Fruit fly (Drosophila melanogaster): ENCODE measurements around the gene Reps.

Reps gene

DNA sequence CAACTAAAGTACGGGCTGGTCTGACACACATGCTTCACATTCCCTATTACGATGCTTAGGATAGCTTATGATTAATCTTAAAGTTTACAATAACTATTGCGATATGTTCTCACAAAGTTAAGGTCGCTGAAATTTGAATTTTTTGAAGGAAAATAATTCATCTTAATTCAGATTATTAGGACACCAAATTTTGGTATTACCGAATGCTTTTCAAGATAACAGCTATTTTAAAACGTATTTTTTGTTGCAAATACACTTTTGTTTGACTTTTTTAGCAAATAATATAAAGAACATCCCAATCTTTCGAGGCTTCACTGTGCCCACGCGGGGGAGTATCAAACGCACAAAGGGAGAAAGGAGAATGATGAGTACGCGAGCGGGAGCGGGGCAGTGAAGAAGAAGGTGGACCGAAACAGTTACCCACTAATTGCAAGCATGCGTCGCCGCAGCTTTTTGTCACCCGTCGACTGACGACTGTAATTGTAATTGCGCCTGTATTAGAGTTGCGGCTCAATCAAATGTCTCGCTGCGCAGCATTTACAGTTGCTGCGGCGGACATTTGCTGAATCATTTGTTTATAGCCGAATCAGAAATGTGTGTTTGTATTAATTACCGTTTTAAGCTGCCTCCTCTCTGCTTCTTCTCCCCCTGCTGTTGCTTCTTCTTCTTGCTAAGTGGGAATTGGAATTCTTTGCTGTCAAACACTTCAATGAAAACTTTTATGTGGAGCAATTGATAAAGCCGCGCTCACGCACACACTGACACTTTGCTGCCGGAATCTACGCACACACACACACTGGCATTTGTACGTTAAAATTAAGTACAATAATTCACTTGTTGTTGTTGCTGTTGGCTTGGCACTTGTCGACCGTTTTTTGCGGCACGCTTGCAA is 40.3 kb downstream of the Reps start (continued):
- no peak for TF ChIP-seq CG13624 (GFP tag; optimal IDR thresholded peaks at IDR 0.05)
- TF ChIP-seq CG8944 (GFP tag; optimal IDR thresholded peaks at IDR 0.05) = peak; percentile 39
- no peak for TF ChIP-seq rib (GFP tag; IDR thresholded peaks at IDR 0.05)
- no peak for TF ChIP-seq Bteb2 (GFP tag; optimal IDR thresholded peaks at IDR 0.05)
- no peak for TF ChIP-seq CG6272 (GFP tag; IDR thresholded peaks at IDR 0.05)
- TF ChIP-seq jigr1 (GFP tag; IDR thresholded peaks at IDR 0.05) = no peak
- peak; percentile 65 for TF ChIP-seq crol (GFP tag; IDR thresholded peaks at IDR 0.05)
- no peak for TF ChIP-seq CG12104 (GFP tag; optimal IDR thresholded peaks at IDR 0.05)
- TF ChIP-seq lab (GFP tag; optimal IDR thresholded peaks at IDR 0.05) = peak; percentile 3
- no peak for TF ChIP-seq BtbVII (GFP tag; optimal IDR thresholded peaks at IDR 0.05)
- TF ChIP-seq ttk (GFP tag; IDR thresholded peaks at IDR 0.05) = no peak

DNA sequence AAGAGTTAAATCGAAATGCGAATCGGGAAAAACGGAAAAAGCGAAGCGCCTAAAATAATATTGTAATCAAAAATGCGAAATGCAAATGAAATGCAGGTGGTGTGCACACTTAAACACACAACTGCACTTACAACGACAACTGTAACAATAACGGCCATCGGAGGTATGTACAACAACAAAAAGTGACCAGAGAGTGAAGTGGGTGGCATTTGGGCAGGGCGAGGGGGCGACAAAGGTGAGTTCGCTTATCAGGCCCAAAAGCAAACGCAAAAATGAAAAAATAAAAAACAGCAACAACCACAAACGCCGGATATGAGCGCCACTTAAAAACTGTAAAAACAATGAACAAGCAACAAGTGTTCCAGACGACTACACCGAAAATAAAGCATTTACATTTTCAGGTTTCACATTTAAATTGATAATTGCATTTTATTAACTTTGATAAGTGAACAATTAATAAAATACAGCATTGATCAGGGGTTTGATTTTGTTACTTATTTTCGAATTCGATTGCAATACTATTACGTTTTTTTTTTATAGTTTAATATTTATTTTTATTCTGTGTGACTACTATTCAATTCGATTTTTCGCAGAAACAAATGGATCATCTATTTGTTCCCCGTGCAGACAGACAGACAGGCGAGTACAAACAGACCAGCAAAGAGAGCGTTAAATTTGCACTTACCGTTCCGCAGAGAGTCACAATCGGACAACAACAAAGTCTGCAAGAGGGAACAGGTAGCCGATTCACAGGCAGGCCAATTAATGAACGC is 41.2 kb downstream of the Reps start:
- TF ChIP-seq CG13296 (GFP tag; optimal IDR thresholded peaks at IDR 0.05) (peak; percentile 11), ranshi (GFP tag; IDR thresholded peaks at IDR 0.05) (no peak), CG31224 (GFP tag; IDR thresholded peaks at IDR 0.05) (peak; percentile 55), CG10431 (GFP tag; optimal IDR thresholded peaks at IDR 0.05) (no peak), ftz-f1 (GFP tag; optimal IDR thresholded peaks at IDR 0.05) (no peak), Dip2 (GFP tag; IDR thresholded peaks at IDR 0.05) (no peak), YL-1 (GFP tag; optimal IDR thresholded peaks at IDR 0.05) (no peak), CG11456 (GFP tag; IDR thresholded peaks at IDR 0.05) (0 out of 3 replicates have a peak, but pooled peaks have one; percentile 6), D19B (GFP tag; optimal IDR thresholded peaks at IDR 0.05) (peak; percentile 33), gcm2 (GFP tag; optimal IDR thresholded peaks at IDR 0.05) (no peak), dmrt99B (tag; optimal IDR thresholded peaks at IDR 0.05) (no peak), ind (GFP tag; optimal IDR thresholded peaks at IDR 0.05) (peak; percentile 25), CG4360 (GFP tag; IDR thresholded peaks at IDR 0.05) (peak; percentile 26; the same call in 1 of the 2 replicates), bsh (GFP tag; optimal IDR thresholded peaks at IDR 0.05) (no peak), Drgx (GFP tag; IDR thresholded peaks at IDR 0.05) (peak; percentile 74; the same call in 1 of the 2 replicates), grau (tag; optimal IDR thresholded peaks at IDR 0.05) (peak; percentile 56), CG9609 (GFP tag; optimal IDR thresholded peaks at IDR 0.05) (no peak), Atf-2 (GFP tag; optimal IDR thresholded peaks at IDR 0.05) (no peak), CG11696 (GFP tag; IDR thresholded peaks at IDR 0.05) (no peak), CG11398 (GFP tag; optimal IDR thresholded peaks at IDR 0.05) (no peak), Adf1 (GFP tag; IDR thresholded peaks at IDR 0.05) (no peak), wdn (GFP tag; IDR thresholded peaks at IDR 0.05) (no peak), Sry-δ (GFP tag; optimal IDR thresholded peaks at IDR 0.05) (no peak), CG4820 (GFP tag; optimal IDR thresholded peaks at IDR 0.05) (no peak), Ets65A (GFP tag) (peak; percentile 82), PHDP (tag; optimal IDR thresholded peaks at IDR 0.05) (peak; percentile 63), Jarid2 (GFP tag; optimal IDR thresholded peaks at IDR 0.05) (no peak), CG12942 (GFP tag; optimal IDR thresholded peaks at IDR 0.05) (no peak), Hand (GFP tag; optimal IDR thresholded peaks at IDR 0.05) (peak; percentile 43), nerfin-1 (tag; optimal IDR thresholded peaks at IDR 0.05) (no peak), sob (GFP tag; IDR thresholded peaks at IDR 0.05) (peak; percentile 41; the same call in 1 of the 2 replicates), al (GFP tag; IDR thresholded peaks at IDR 0.05) (peak; percentile 17; the same call in 1 of the 2 replicates), Myb (GFP tag; optimal IDR thresholded peaks at IDR 0.05) (no peak), CG10209 (GFP tag; optimal IDR thresholded peaks at IDR 0.05) (peak; percentile 42), mam (GFP tag; optimal IDR thresholded peaks at IDR 0.05) (peak; percentile 8), CG9932 (GFP tag; IDR thresholded peaks at IDR 0.05) (peak; percentile 66), slbo (GFP tag; IDR thresholded peaks at IDR 0.05) (peak; percentile 76)

Data from whole organism, embryonic.